Fruit fly (Drosophila melanogaster): Measurements from ENCODE around the gene Grip71.
A peak's percentile ranks its signal among the peaks of the same experiment; 100 is the strongest.

Gene Grip71

dm6 chr2L:18707844-18708238 is 805 bp upstream of the Grip71 start (continued):
- TF ChIP-seq Scr (GFP tag; IDR thresholded peaks at IDR 0.05; ENCODE audit: partially characterized antibody): no peak
- TF ChIP-seq kay (GFP tag; optimal IDR thresholded peaks at IDR 0.05): no peak
- TF ChIP-seq CG31441 (GFP tag; IDR thresholded peaks at IDR 0.05): no peak
- no peak for TF ChIP-seq CG10959 (GFP tag; IDR thresholded peaks at IDR 0.05)
- TF ChIP-seq Nf-YC (tag; optimal IDR thresholded peaks at IDR 0.05): no peak
- no peak for TF ChIP-seq btn (GFP tag; optimal IDR thresholded peaks at IDR 0.05)
- no peak for TF ChIP-seq jigr1 (GFP tag; IDR thresholded peaks at IDR 0.05)
- no peak for TF ChIP-seq ttk (GFP tag; IDR thresholded peaks at IDR 0.05)
- no peak for TF ChIP-seq Drgx (GFP tag; IDR thresholded peaks at IDR 0.05)
- TF ChIP-seq gro (GFP tag; optimal IDR thresholded peaks at IDR 0.05): no peak
- no peak for TF ChIP-seq crp (GFP tag; optimal IDR thresholded peaks at IDR 0.05)
- peak; percentile 41 for TF ChIP-seq Hmr (GFP tag; optimal IDR thresholded peaks at IDR 0.05)
- no peak for TF ChIP-seq CG42726 (GFP tag; IDR thresholded peaks at IDR 0.05; ENCODE audit: partially characterized antibody)
- no peak for TF ChIP-seq CG12299 (tag; optimal IDR thresholded peaks at IDR 0.05)
- no peak for TF ChIP-seq toy (GFP tag; IDR thresholded peaks at IDR 0.05)
- TF ChIP-seq br (optimal IDR thresholded peaks at IDR 0.05): no peak
- TF ChIP-seq sisA (GFP tag; IDR thresholded peaks at IDR 0.05): no peak; the same call in 1 of the 2 replicates
- no peak for TF ChIP-seq gce (GFP tag; IDR thresholded peaks at IDR 0.05)
- TF ChIP-seq gt (GFP tag; IDR thresholded peaks at IDR 0.05): no peak
- TF ChIP-seq wor (GFP tag; IDR thresholded peaks at IDR 0.05): no peak
- TF ChIP-seq HmgD (GFP tag; optimal IDR thresholded peaks at IDR 0.05): no peak
- TF ChIP-seq hkb (optimal IDR thresholded peaks at IDR 0.05): no peak
- peak; percentile 45; the same call in 1 of the 2 replicates for TF ChIP-seq hkb (GFP tag; IDR thresholded peaks at IDR 0.05)
- no peak for TF ChIP-seq Lpt (GFP tag; optimal IDR thresholded peaks at IDR 0.05)
- TF ChIP-seq CG8388 (GFP tag; optimal IDR thresholded peaks at IDR 0.05): peak; percentile 44
- no peak for TF ChIP-seq lola (GFP tag; optimal IDR thresholded peaks at IDR 0.05)
- no peak for TF ChIP-seq slou (GFP tag; optimal IDR thresholded peaks at IDR 0.05)
- no peak for TF ChIP-seq run (tag; optimal IDR thresholded peaks at IDR 0.05)
- no peak for TF ChIP-seq CoRest (tag; optimal IDR thresholded peaks at IDR 0.05)
- no peak for TF ChIP-seq Opbp (GFP tag; IDR thresholded peaks at IDR 0.05; ENCODE audit: partially characterized antibody)
- TF ChIP-seq Fer2 (tag; optimal IDR thresholded peaks at IDR 0.05): no peak
- no peak for TF ChIP-seq MBD-R2 (GFP tag; IDR thresholded peaks at IDR 0.05)
- TF ChIP-seq Dfd (GFP tag; optimal IDR thresholded peaks at IDR 0.05): no peak
- TF ChIP-seq sna (GFP tag; IDR thresholded peaks at IDR 0.05; ENCODE audit: partially characterized antibody): no peak
- TF ChIP-seq Nf-YB (GFP tag; optimal IDR thresholded peaks at IDR 0.05): no peak
- TF ChIP-seq psq (GFP tag; optimal IDR thresholded peaks at IDR 0.05): no peak
- TF ChIP-seq CG17385 (GFP tag; optimal IDR thresholded peaks at IDR 0.05): no peak
- no peak for TF ChIP-seq CG13424 (tag; optimal IDR thresholded peaks at IDR 0.05)
- TF ChIP-seq repo (GFP tag; optimal IDR thresholded peaks at IDR 0.05): no peak
- TF ChIP-seq sug (tag; optimal IDR thresholded peaks at IDR 0.05): no peak
- peak; percentile 39 for TF ChIP-seq PHDP (tag; optimal IDR thresholded peaks at IDR 0.05)
- no peak for TF ChIP-seq pzg (GFP tag; optimal IDR thresholded peaks at IDR 0.05)
- no peak for TF ChIP-seq B-H2 (GFP tag; optimal IDR thresholded peaks at IDR 0.05)
- TF ChIP-seq CG9437 (GFP tag; optimal IDR thresholded peaks at IDR 0.05): no peak
- no peak for TF ChIP-seq z (GFP tag; IDR thresholded peaks at IDR 0.05)
- no peak for TF ChIP-seq CG7928 (GFP tag; optimal IDR thresholded peaks at IDR 0.05)
- no peak for TF ChIP-seq CG6272 (GFP tag; IDR thresholded peaks at IDR 0.05)
- TF ChIP-seq Usf (GFP tag; optimal IDR thresholded peaks at IDR 0.05): no peak
- no peak for TF ChIP-seq H15 (GFP tag; IDR thresholded peaks at IDR 0.05)
- TF ChIP-seq tio (GFP tag; optimal IDR thresholded peaks at IDR 0.05): no peak
- no peak for TF ChIP-seq ham (GFP tag; IDR thresholded peaks at IDR 0.05)
- TF ChIP-seq CG17802 (tag; optimal IDR thresholded peaks at IDR 0.05): no peak
- no peak for TF ChIP-seq zen2 (GFP tag; IDR thresholded peaks at IDR 0.05; ENCODE audit: partially characterized antibody)
